Worm (Caenorhabditis elegans) whole organism, young adult: ENCODE results near the gene cyp-25A2.
"Not testable (repeated sequence)": the region's sequence is repeated elsewhere in the genome, so short reads cannot be mapped to it uniquely, and the experiment has no call there.

Experiments
- B0019.2 ChIP-seq: fragments of 200-800 bp; sonication (Bioruptor generic); conservative IDR thresholded peaks from 2 replicates; pipeline ENCODE4 v1.3.6; 2022; ENCODE audit warnings: missing genetic modification reagents, missing genetic modification characterization, missing compliant biosample characterization
- C17E4.6 ChIP-seq: fragments of 200-800 bp; sonication (Bioruptor generic); IDR thresholded peaks from 2 replicates; pipeline ENCODE4 v1.3.6; 2022; ENCODE audit warnings: missing genetic modification reagents, missing genetic modification characterization, missing compliant biosample characterization
- D2030.7 ChIP-seq: fragments of 200-800 bp; sonication (Bioruptor generic); IDR thresholded peaks from 2 replicates; pipeline ENCODE4 v1.3.6; 2022; ENCODE audit warnings: missing genetic modification reagents, missing genetic modification characterization, missing compliant biosample characterization
- F22D6.2 ChIP-seq: sonication (generic microtip); optimal IDR thresholded peaks from 2 replicates; lab custom pipeline; 2016; ENCODE audit warnings: mild to moderate bottlenecking, missing genetic modification characterization, missing compliant biosample characterization
- F33H1.4 ChIP-seq: fragments of 200-800 bp; sonication (Bioruptor generic); IDR thresholded peaks from 2 replicates; pipeline ENCODE4 v1.3.6; 2022; ENCODE audit warnings: missing genetic modification reagents, missing genetic modification characterization, missing compliant biosample characterization
- Y53G8AR.9 ChIP-seq: fragments of 200-800 bp; sonication (Bioruptor generic); conservative IDR thresholded peaks from 2 replicates; pipeline ENCODE4 v1.3.6; 2022; ENCODE audit warnings: missing genetic modification reagents, missing genetic modification characterization, missing compliant biosample characterization
- Y79H2A.3 ChIP-seq: fragments of 200-800 bp; sonication (Bioruptor generic); conservative IDR thresholded peaks from 2 replicates; pipeline ENCODE4 v1.3.6; 2022; ENCODE audit warnings: missing genetic modification reagents, missing genetic modification characterization, missing compliant biosample characterization
- Y95B8A.8 ChIP-seq: fragments of 200-800 bp; sonication (Bioruptor generic); IDR thresholded peaks from 2 replicates; pipeline ENCODE4 v1.3.6; 2022; ENCODE audit warnings: missing genetic modification reagents, missing genetic modification characterization, missing compliant biosample characterization
- ama-1 ChIP-seq, 3 experiments: fragments of 150-350 bp in 1 of 3; sonication (generic microtip) in 2 of 3; optimal IDR thresholded peaks; 2 replicates each; lab custom pipeline; 2014 to 2018; ENCODE audit warnings: missing biosample characterization in 2 of 3, missing genetic modification characterization in 2 of 3, missing genetic modification reagents in 2 of 3
- aptf-3 ChIP-seq: fragments of 200-800 bp; sonication (Bioruptor generic); IDR thresholded peaks from 2 replicates; pipeline ENCODE4 v1.3.6; 2022; ENCODE audit warnings: missing genetic modification characterization, missing compliant biosample characterization
- attf-6 ChIP-seq: fragments of 200-800 bp; sonication (Bioruptor generic); IDR thresholded peaks from 2 replicates; pipeline ENCODE4 v1.3.6; 2022; ENCODE audit warnings: missing genetic modification reagents, missing genetic modification characterization, missing compliant biosample characterization
- cebp-1 ChIP-seq, 2 experiments: fragments of 200-800 bp in 1 of 2; sonication (Bioruptor generic) in 1 of 2; sonication (generic microtip) in 1 of 2; IDR thresholded peaks in 1 of 2; optimal IDR thresholded peaks in 1 of 2; 2 replicates each; pipeline versions ENCODE4 v1.3.6 to Lab custom; 2017 to 2022; ENCODE audit warnings: missing compliant biosample characterization in 2 of 2, missing genetic modification characterization in 2 of 2, mild to moderate bottlenecking in 1 of 2, missing genetic modification reagents in 1 of 2, moderate library complexity in 1 of 2
- ceh-40 ChIP-seq: fragments of 200-800 bp; sonication (Bioruptor generic); IDR thresholded peaks from 2 replicates; pipeline ENCODE4 v1.3.6; 2022; ENCODE audit warnings: missing genetic modification characterization, missing compliant biosample characterization
- ceh-58 ChIP-seq: fragments of 200-800 bp; sonication (Bioruptor generic); IDR thresholded peaks from 2 replicates; pipeline ENCODE4 v1.3.6; 2022; ENCODE audit warnings: missing genetic modification characterization, missing compliant biosample characterization
- ceh-91 ChIP-seq: fragments of 200-800 bp; sonication (Bioruptor generic); IDR thresholded peaks from 2 replicates; pipeline ENCODE4 v1.3.6; 2022; ENCODE audit warnings: missing genetic modification reagents, missing genetic modification characterization, missing compliant biosample characterization
- dox-1 ChIP-seq: fragments of 200-800 bp; sonication (Bioruptor generic); IDR thresholded peaks from 2 replicates; pipeline ENCODE4 v1.3.6; 2022; ENCODE audit warnings: missing genetic modification reagents, missing genetic modification characterization, missing compliant biosample characterization
- efl-1 ChIP-seq: fragments of 150-350 bp; optimal IDR thresholded peaks from 2 replicates; lab custom pipeline; 2014; ENCODE audit warnings: missing biosample characterization, missing genetic modification reagents, missing genetic modification characterization
- ekl-4 ChIP-seq: fragments of 200-800 bp; sonication (Bioruptor generic); IDR thresholded peaks from 2 replicates; pipeline ENCODE4 v1.3.6; 2022; ENCODE audit warnings: missing genetic modification reagents, missing genetic modification characterization, missing compliant biosample characterization
- hmg-1.2 ChIP-seq: fragments of 200-800 bp; sonication (Bioruptor generic); IDR thresholded peaks from 2 replicates; pipeline ENCODE4 v1.3.6; 2022; ENCODE audit warnings: missing genetic modification reagents, missing genetic modification characterization, missing compliant biosample characterization
- hsf-1 ChIP-seq: fragments of 200-800 bp; sonication (Bioruptor generic); IDR thresholded peaks from 2 replicates; pipeline ENCODE4 v1.3.6; 2022; ENCODE audit warnings: missing genetic modification reagents, missing genetic modification characterization, missing compliant biosample characterization
- let-526 ChIP-seq: fragments of 200-800 bp; sonication (Bioruptor generic); IDR thresholded peaks from 2 replicates; pipeline ENCODE4 v1.3.6; 2022; ENCODE audit warnings: missing genetic modification reagents, missing genetic modification characterization, missing compliant biosample characterization
- lin-26 ChIP-seq: fragments of 200-800 bp; sonication (Bioruptor generic); IDR thresholded peaks from 2 replicates; pipeline ENCODE4 v1.3.6; 2022; ENCODE audit warnings: missing genetic modification reagents, missing genetic modification characterization, missing compliant biosample characterization
- lsl-1 ChIP-seq: fragments of 200-800 bp; sonication (Bioruptor generic); optimal IDR thresholded peaks from 2 replicates; lab custom pipeline; 2018; ENCODE audit warnings: mild to moderate bottlenecking, missing genetic modification characterization, moderate library complexity, missing compliant biosample characterization
- madf-10 ChIP-seq: sonication (generic microtip); optimal IDR thresholded peaks from 2 replicates; lab custom pipeline; 2016; ENCODE audit warnings: mild to moderate bottlenecking, missing genetic modification characterization, missing compliant biosample characterization
- madf-3 ChIP-seq: fragments of 200-800 bp; sonication (Bioruptor generic); IDR thresholded peaks from 2 replicates; pipeline ENCODE4 v1.3.6; 2022; ENCODE audit warnings: missing genetic modification reagents, missing genetic modification characterization, missing compliant biosample characterization
- madf-6 ChIP-seq: fragments of 200-800 bp; sonication (Bioruptor generic); IDR thresholded peaks from 2 replicates; pipeline ENCODE4 v1.3.6; 2022; ENCODE audit warnings: missing genetic modification reagents, missing genetic modification characterization, missing compliant biosample characterization
- madf-8 ChIP-seq: fragments of 200-800 bp; sonication (Bioruptor generic); conservative IDR thresholded peaks from 2 replicates; pipeline ENCODE4 v1.3.6; 2022; ENCODE audit warnings: missing genetic modification reagents, missing genetic modification characterization, missing compliant biosample characterization
- mcd-1 ChIP-seq: fragments of 200-800 bp; sonication (Bioruptor generic); IDR thresholded peaks from 2 replicates; pipeline ENCODE4 v1.3.6; 2022; ENCODE audit warnings: missing genetic modification reagents, missing genetic modification characterization, missing compliant biosample characterization
- pbrm-1 ChIP-seq: fragments of 200-800 bp; sonication (Bioruptor generic); IDR thresholded peaks from 2 replicates; pipeline ENCODE4 v1.3.6; 2022; ENCODE audit warnings: missing genetic modification reagents, missing genetic modification characterization, missing compliant biosample characterization
- rcor-1 ChIP-seq: fragments of 200-800 bp; sonication (Bioruptor generic); IDR thresholded peaks from 2 replicates; pipeline ENCODE4 v1.3.6; 2022; ENCODE audit warnings: missing genetic modification reagents, missing genetic modification characterization, missing compliant biosample characterization
- repo-1 ChIP-seq: sonication (generic microtip); optimal IDR thresholded peaks from 2 replicates; lab custom pipeline; 2017; ENCODE audit warnings: mild to moderate bottlenecking, missing genetic modification characterization, missing compliant biosample characterization
- snpc-3.4 ChIP-seq: sonication (generic microtip); optimal IDR thresholded peaks from 2 replicates; lab custom pipeline; 2017; ENCODE audit warnings: missing genetic modification characterization, mild to moderate bottlenecking, missing compliant biosample characterization, antibody characterized with exemption, moderate library complexity, missing genotype, missing genetic modification reagents
- tlf-1 ChIP-seq: fragments of 200-800 bp; sonication (Bioruptor generic); optimal IDR thresholded peaks from 2 replicates; lab custom pipeline; 2018; ENCODE audit warnings: mild to moderate bottlenecking, missing genetic modification characterization, missing compliant biosample characterization
- unc-130 ChIP-seq: sonication (generic microtip); optimal IDR thresholded peaks from 2 replicates; lab custom pipeline; 2016; ENCODE audit warnings: missing genetic modification reagents, missing genetic modification characterization, missing compliant biosample characterization
- xnd-1 ChIP-seq: sonication (generic microtip); optimal IDR thresholded peaks from 2 replicates; lab custom pipeline; 2016; ENCODE audit warnings: missing genotype, missing genetic modification reagents, missing genetic modification characterization, missing compliant biosample characterization
- zim-3 ChIP-seq: sonication (generic microtip); optimal IDR thresholded peaks from 2 replicates; lab custom pipeline; 2017; ENCODE audit warnings: mild to moderate bottlenecking, missing genetic modification characterization, moderate library complexity, missing compliant biosample characterization
- ztf-25 ChIP-seq: fragments of 200-800 bp; sonication (Bioruptor generic); IDR thresholded peaks from 2 replicates; pipeline ENCODE4 v1.3.6; 2022; ENCODE audit warnings: missing genetic modification reagents, missing genetic modification characterization, missing compliant biosample characterization

The cyp-25A2 gene

DNA sequence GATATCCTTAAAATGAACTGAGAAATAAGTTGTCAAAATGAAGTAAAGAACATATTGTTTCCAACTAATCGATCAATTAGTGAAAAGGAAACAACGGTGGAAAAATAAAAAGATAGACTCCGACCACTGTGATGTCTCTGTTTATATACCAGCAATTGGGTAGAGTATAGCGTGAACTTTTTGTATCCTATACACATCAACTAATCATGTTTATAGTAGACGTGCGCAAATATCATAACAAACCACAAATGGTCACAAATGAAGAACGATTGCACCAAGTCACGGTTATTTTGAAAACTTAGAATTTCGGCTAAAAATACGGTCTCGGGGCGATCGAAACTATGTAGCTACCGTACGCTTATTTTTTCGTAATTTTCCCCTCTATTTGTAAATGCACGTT, 4.6 kb downstream of the cyp-25A2 start, which contains the start of gene cyp-25A3:
Gene cyp-25A3 (minus strand): TSS at position 101 of the 400 bp plus-strand sequence.
- TF ChIP-seq ama-1 (optimal IDR thresholded peaks at IDR 0.05; lab: Kevin White, UChicago) = no peak
- TF ChIP-seq ama-1 (GFP tag; optimal IDR thresholded peaks at IDR 0.05; lab: Kevin White, UChicago) = no peak
- no peak for TF ChIP-seq zim-3 (tag; lab: Kevin White, UChicago)

DNA sequence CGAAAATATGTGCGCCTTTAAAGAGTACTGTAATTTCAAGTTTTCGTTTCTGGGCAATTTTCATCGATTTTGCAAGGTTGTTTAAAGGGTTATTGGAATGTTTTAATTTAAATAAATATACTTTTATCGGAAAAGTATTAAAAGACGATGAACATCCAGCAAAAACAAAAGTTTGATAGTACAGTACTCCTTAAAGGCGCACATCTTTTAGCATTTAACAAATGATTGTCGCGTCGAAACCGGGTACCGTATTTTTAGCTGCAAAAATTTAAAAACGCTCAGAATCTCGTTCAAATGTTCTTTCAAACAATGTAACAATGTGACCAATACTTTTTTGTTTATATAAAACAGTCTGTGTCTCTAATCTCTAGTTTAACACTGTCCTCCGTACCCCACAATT, 5.3 kb downstream of the cyp-25A2 start, which contains the start of gene C36A4.11:
Gene C36A4.11 (plus strand): TSS at position 301 of the 400 bp plus-strand sequence.
- TF ChIP-seq rcor-1; F22D6.2 (tag; lab: Kevin White, UChicago); let-526 (GFP tag; lab: Robert Waterston, UW): not testable (repeated sequence)

DNA sequence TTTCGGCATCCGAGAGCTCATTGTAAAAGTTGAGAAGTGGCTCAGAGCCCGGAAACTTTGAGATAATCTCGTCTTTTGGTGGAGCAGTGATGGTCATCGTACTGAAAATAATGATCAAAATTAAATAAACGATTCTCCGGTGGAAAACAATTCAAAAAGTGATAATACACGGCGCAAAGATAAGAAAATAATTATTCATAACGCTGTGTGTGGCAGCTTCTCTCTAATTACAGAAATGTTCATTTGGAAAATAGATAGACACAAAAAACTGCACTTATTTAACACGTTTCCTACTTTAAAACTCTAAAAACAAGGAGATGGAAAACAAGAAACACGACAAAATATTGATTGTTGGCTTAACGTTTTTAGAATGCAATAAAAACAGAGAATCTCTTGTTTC, 8.5 kb downstream of the cyp-25A2 start, which contains the start of gene C36A4.4:
Gene C36A4.4 (minus strand): TSS at position 101 of the 400 bp plus-strand sequence.
- not testable (repeated sequence) for TF ChIP-seq madf-10; repo-1; ceh-91 (GFP tag; lab: Robert Waterston, UW)

DNA sequence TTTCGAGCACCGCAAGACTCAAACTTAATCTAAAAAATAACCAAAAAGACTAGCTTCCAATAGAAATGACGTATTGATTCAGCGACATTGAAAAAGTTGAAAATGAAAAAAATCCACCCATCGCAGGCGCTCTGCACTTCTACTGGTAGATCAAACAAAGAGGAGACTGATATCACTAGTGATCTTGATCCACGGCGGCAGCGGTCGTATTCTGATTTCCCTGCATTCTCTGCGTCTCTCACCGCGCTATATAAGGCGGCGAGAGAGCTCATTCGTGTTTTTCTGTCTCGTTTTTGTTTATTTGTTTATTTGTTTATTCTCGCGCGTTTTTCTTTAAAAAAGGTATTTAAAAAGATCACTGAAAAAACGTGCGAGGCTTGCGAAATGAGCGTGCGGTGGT, 9.2 kb downstream of the cyp-25A2 start:
- TF ChIP-seq madf-6 (GFP tag; lab: Robert Waterston, UW) = peak; percentile 97
- TF ChIP-seq Y53G8AR.9 (GFP tag; lab: Robert Waterston, UW) = peak; percentile 81
- TF ChIP-seq hmg-1.2 (GFP tag; lab: Robert Waterston, UW) = peak; percentile 42; the same call in 1 of the 2 replicates
- TF ChIP-seq ekl-4 (GFP tag; lab: Robert Waterston, UW) = peak; percentile 37; the same call in 1 of the 2 replicates
- TF ChIP-seq lsl-1 (GFP tag; lab: Kevin White, UChicago) = peak; percentile 53
- TF ChIP-seq tlf-1 (GFP tag; lab: Kevin White, UChicago) = peak; percentile 2
- TF ChIP-seq B0019.2 = peak; percentile 62; the same call in 1 of the 2 replicates
- TF ChIP-seq Y95B8A.8 (GFP tag; lab: Robert Waterston, UW) = peak; percentile 80; the same call in 1 of the 2 replicates
- TF ChIP-seq mcd-1 (GFP tag; lab: Robert Waterston, UW) = peak; percentile 27; the same call in 1 of the 2 replicates
- TF ChIP-seq hsf-1 (GFP tag; lab: Robert Waterston, UW) = peak; percentile 82
- TF ChIP-seq ceh-91 (GFP tag; lab: Robert Waterston, UW) = peak; percentile 84
- TF ChIP-seq D2030.7 (GFP tag; lab: Robert Waterston, UW) = peak; percentile 81
- peak; percentile 6 for TF ChIP-seq unc-130 (GFP tag; lab: Kevin White, UChicago)
- peak; percentile 84 for TF ChIP-seq efl-1
- peak; percentile 70 for TF ChIP-seq F33H1.4
- peak; percentile 87 for TF ChIP-seq madf-8 (GFP tag; lab: Robert Waterston, UW)
- peak; percentile 42; the same call in 1 of the 2 replicates for TF ChIP-seq pbrm-1 (GFP tag; lab: Robert Waterston, UW)
- peak; percentile 85 for TF ChIP-seq madf-3 (GFP tag; lab: Robert Waterston, UW)
- 0 out of 2 replicates have a peak, but pooled peaks have one; percentile 32 for TF ChIP-seq attf-6 (GFP tag; lab: Robert Waterston, UW)
- peak; percentile 72 for TF ChIP-seq dox-1 (GFP tag; lab: Robert Waterston, UW)
- TF ChIP-seq snpc-3.4 = peak; percentile 6
- peak; percentile 80 for TF ChIP-seq xnd-1 (tag; lab: Kevin White, UChicago)
- peak; percentile 66; the same call in 1 of the 2 replicates for TF ChIP-seq C17E4.6
- TF ChIP-seq rcor-1 = peak; percentile 72

DNA sequence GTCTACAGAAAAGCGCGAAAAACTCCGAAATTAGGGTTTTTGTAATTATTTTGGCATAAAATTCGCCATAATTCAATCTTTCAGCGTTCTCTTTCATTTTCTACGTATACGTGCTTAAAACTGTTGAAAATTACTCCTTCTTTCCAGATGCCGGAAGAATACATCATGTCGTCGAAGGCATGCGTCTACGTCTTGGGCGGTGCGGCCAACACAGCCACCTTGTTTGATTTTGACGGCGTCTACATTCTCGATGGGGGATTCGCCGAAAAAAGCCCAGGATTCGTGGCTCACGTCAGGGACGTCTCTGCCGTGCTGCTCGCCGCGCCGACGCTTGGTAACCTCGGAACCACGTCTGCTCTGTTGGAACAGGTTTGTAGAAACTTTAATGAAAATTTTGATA, 9.7 kb downstream of the cyp-25A2 start, which contains the start of gene maph-1.3:
Gene maph-1.3 (plus strand): TSS at position 148 of the 400 bp plus-strand sequence.
- TF ChIP-seq madf-3 (GFP tag; lab: Robert Waterston, UW) (peak; percentile 61; the same call in 1 of the 2 replicates), dox-1 (GFP tag; lab: Robert Waterston, UW) (0 out of 2 replicates have a peak, but pooled peaks have one; percentile 6), C17E4.6 (0 out of 2 replicates have a peak, but pooled peaks have one; percentile 16), pbrm-1 (GFP tag; lab: Robert Waterston, UW) (0 out of 2 replicates have a peak, but pooled peaks have one; percentile 36), F33H1.4 (peak; percentile 16; the same call in 1 of the 2 replicates), Y95B8A.8 (GFP tag; lab: Robert Waterston, UW) (peak; percentile 85; the same call in 1 of the 2 replicates), ceh-58 (GFP tag; lab: Robert Waterston, UW) (0 out of 2 replicates have a peak, but pooled peaks have one; percentile 33), attf-6 (GFP tag; lab: Robert Waterston, UW) (peak; percentile 10; the same call in 1 of the 2 replicates), hsf-1 (GFP tag; lab: Robert Waterston, UW) (peak; percentile 78), ztf-25 (GFP tag; lab: Robert Waterston, UW) (peak; percentile 38; the same call in 1 of the 2 replicates), cebp-1 (tag; optimal IDR thresholded peaks at IDR 0.05; lab: Kevin White, UChicago) (peak; percentile 12), ceh-40 (GFP tag; lab: Robert Waterston, UW) (peak; percentile 77), B0019.2 (peak; percentile 41; the same call in 1 of the 2 replicates), madf-6 (GFP tag; lab: Robert Waterston, UW) (peak; percentile 65), aptf-3 (GFP tag; lab: Robert Waterston, UW) (0 out of 2 replicates have a peak, but pooled peaks have one; percentile 30), Y79H2A.3 (GFP tag; lab: Robert Waterston, UW) (peak; percentile 98), D2030.7 (GFP tag; lab: Robert Waterston, UW) (peak; percentile 33), lin-26 (GFP tag; lab: Robert Waterston, UW) (peak; percentile 68)
- TF ChIP-seq cebp-1 (GFP tag; IDR thresholded peaks at IDR 0.05; lab: Robert Waterston, UW) = not testable (repeated sequence)
- TF ChIP-seq, all 124 proteins: peak for 18; not testable (repeated sequence) for 106
